Fruit fly (Drosophila melanogaster) whole organism, embryonic: ENCODE data around the gene RhoGAP93B.

Experiments used
- Atf6 ChIP-seq: fragments of 200-800 bp; sonication (Bioruptor generic); IDR thresholded peaks from 2 replicates; pipeline ENCODE4 v1.3.6; 2022; ENCODE audit warnings: missing biosample characterization, missing genetic modification characterization
- BEAF-32 ChIP-seq: fragments of 200-800 bp; sonication (Bioruptor generic); optimal IDR thresholded peaks from 3 replicates; lab custom pipeline; 2017; ENCODE audit warnings: missing biosample characterization, missing genetic modification characterization, mild to moderate bottlenecking, moderate library complexity, missing genetic modification reagents
- Blimp-1 ChIP-seq: fragments of 200-800 bp; sonication (Bioruptor generic); optimal IDR thresholded peaks from 3 replicates; lab custom pipeline; 2018; ENCODE audit warnings: missing biosample characterization, missing genetic modification characterization, mild to moderate bottlenecking, moderate library complexity, missing genetic modification reagents
- CG13775 ChIP-seq: fragments of 200-800 bp; sonication (Bioruptor generic); optimal IDR thresholded peaks from 3 replicates; lab custom pipeline; 2017; ENCODE audit warnings: missing biosample characterization, mild to moderate bottlenecking, missing genetic modification characterization
- CG15514 ChIP-seq: fragments of 200-800 bp; sonication (Bioruptor generic); optimal IDR thresholded peaks from 3 replicates; lab custom pipeline; 2017; ENCODE audit warnings: missing biosample characterization, missing genetic modification characterization, mild to moderate bottlenecking, moderate library complexity, missing genetic modification reagents
- CG16813 ChIP-seq: fragments of 200-800 bp; sonication (Bioruptor generic); IDR thresholded peaks from 3 replicates; pipeline ENCODE4 v1.3.6; 2022; ENCODE audit warnings: missing biosample characterization, missing genetic modification characterization; ENCODE audit not compliant: partially characterized antibody
- CG17186 ChIP-seq: fragments of 200-800 bp; sonication (Bioruptor generic); optimal IDR thresholded peaks from 3 replicates; lab custom pipeline; 2017; ENCODE audit warnings: missing biosample characterization, missing genetic modification reagents, missing genetic modification characterization
- CG17802 ChIP-seq: fragments of 200-800 bp; sonication (Bioruptor generic); optimal IDR thresholded peaks from 2 replicates; lab custom pipeline; 2018; ENCODE audit warnings: missing biosample characterization, mild to moderate bottlenecking, missing genetic modification characterization, moderate library complexity
- CG17829 ChIP-seq: fragments of 200-800 bp; optimal IDR thresholded peaks from 2 replicates; lab custom pipeline; 2019; ENCODE audit warnings: missing biosample characterization, mild to moderate bottlenecking, missing genetic modification characterization, moderate library complexity
- CG2678 ChIP-seq: fragments of 200-800 bp; sonication (Bioruptor generic); optimal IDR thresholded peaks from 3 replicates; lab custom pipeline; 2019; ENCODE audit warnings: missing biosample characterization, mild to moderate bottlenecking, missing genetic modification characterization, moderate library complexity
- CG2712 ChIP-seq: fragments of 200-800 bp; optimal IDR thresholded peaks from 3 replicates; lab custom pipeline; 2019; ENCODE audit warnings: missing biosample characterization, mild to moderate bottlenecking, missing genetic modification characterization, moderate library complexity
- CG30020 ChIP-seq: fragments of 200-800 bp; optimal IDR thresholded peaks from 2 replicates; lab custom pipeline; 2019; ENCODE audit warnings: missing biosample characterization, mild to moderate bottlenecking, missing genetic modification characterization, moderate library complexity
- CG34224 ChIP-seq: fragments of 200-800 bp; sonication (Bioruptor generic); IDR thresholded peaks from 3 replicates; pipeline ENCODE4 v1.3.6; 2022; ENCODE audit warnings: missing biosample characterization, missing genetic modification characterization; ENCODE audit not compliant: partially characterized antibody
- CG3847 ChIP-seq: fragments of 200-800 bp; sonication (Bioruptor generic); IDR thresholded peaks from 2 replicates; pipeline ENCODE4 v1.3.6; 2022; ENCODE audit warnings: missing biosample characterization, missing genetic modification characterization
- CG3995 ChIP-seq: fragments of 200-800 bp; sonication (Bioruptor generic); optimal IDR thresholded peaks from 3 replicates; lab custom pipeline; 2016; ENCODE audit warnings: missing biosample characterization, missing genetic modification characterization
- CG6791 ChIP-seq: fragments of 200-800 bp; sonication (Bioruptor generic); IDR thresholded peaks from 3 replicates; pipeline ENCODE4 v1.3.6; 2022; ENCODE audit warnings: missing biosample characterization, missing genetic modification characterization; ENCODE audit not compliant: partially characterized antibody
- CG9215 ChIP-seq: fragments of 200-800 bp; sonication (Bioruptor generic); IDR thresholded peaks from 2 replicates; pipeline ENCODE4 v1.3.6; 2022; ENCODE audit warnings: missing biosample characterization, missing genetic modification characterization
- CG9797 ChIP-seq: fragments of 200-800 bp; sonication (Bioruptor generic); optimal IDR thresholded peaks from 3 replicates; lab custom pipeline; 2018; ENCODE audit warnings: missing biosample characterization, mild to moderate bottlenecking, missing genetic modification characterization
- CTCF ChIP-seq: fragments of 200-800 bp; sonication (Bioruptor generic); optimal IDR thresholded peaks from 2 replicates; lab custom pipeline; 2017; ENCODE audit warnings: missing biosample characterization, mild to moderate bottlenecking, missing genetic modification characterization, moderate library complexity
- CoRest ChIP-seq: fragments of 200-800 bp; sonication (Bioruptor generic); optimal IDR thresholded peaks from 3 replicates; lab custom pipeline; 2018; ENCODE audit warnings: missing biosample characterization, mild to moderate bottlenecking, missing genetic modification characterization, moderate library complexity
- Dbx ChIP-seq: fragments of 200-800 bp; sonication (Bioruptor generic); IDR thresholded peaks from 3 replicates; pipeline ENCODE4 v1.3.6; 2022; ENCODE audit warnings: missing biosample characterization, missing genetic modification characterization
- Doc2 ChIP-seq: fragments of 200-800 bp; sonication (Bioruptor generic); IDR thresholded peaks from 2 replicates; pipeline ENCODE4 v1.3.6; 2022; ENCODE audit warnings: missing biosample characterization, missing genetic modification characterization
- Doc3 ChIP-seq: fragments of 200-800 bp; sonication (Bioruptor generic); IDR thresholded peaks from 3 replicates; pipeline ENCODE4 v1.3.6; 2022; ENCODE audit warnings: missing biosample characterization, missing genetic modification characterization; ENCODE audit not compliant: partially characterized antibody
- Dref ChIP-seq: fragments of 200-800 bp; sonication (Bioruptor generic); IDR thresholded peaks from 2 replicates; pipeline ENCODE4 v1.3.6; 2022; ENCODE audit warnings: missing biosample characterization, missing genetic modification characterization
- H15 ChIP-seq: fragments of 200-800 bp; sonication (Bioruptor generic); IDR thresholded peaks from 3 replicates; pipeline ENCODE4 v1.3.6; 2022; ENCODE audit warnings: missing biosample characterization, missing genetic modification characterization
- HmgZ ChIP-seq: fragments of 200-800 bp; sonication (Bioruptor generic); optimal IDR thresholded peaks from 2 replicates; lab custom pipeline; 2018; ENCODE audit warnings: missing biosample characterization, mild to moderate bottlenecking, missing genetic modification characterization
- Lhr ChIP-seq: fragments of 200-800 bp; sonication (Bioruptor generic); optimal IDR thresholded peaks from 3 replicates; lab custom pipeline; 2017; ENCODE audit warnings: mild to moderate bottlenecking, missing biosample characterization, missing genetic modification reagents, missing genetic modification characterization
- MBD-R2 ChIP-seq: fragments of 200-800 bp; sonication (Bioruptor generic); IDR thresholded peaks from 2 replicates; pipeline ENCODE4 v1.3.6; 2022; ENCODE audit warnings: missing biosample characterization, missing genetic modification characterization
- MESR4 ChIP-seq: fragments of 200-800 bp; sonication (Bioruptor generic); optimal IDR thresholded peaks from 2 replicates; lab custom pipeline; 2018; ENCODE audit warnings: missing biosample characterization, mild to moderate bottlenecking, missing genetic modification characterization, moderate library complexity
- Max ChIP-seq: fragments of 200-800 bp; sonication (Bioruptor generic); optimal IDR thresholded peaks from 2 replicates; lab custom pipeline; 2016; ENCODE audit warnings: missing biosample characterization, mild to moderate bottlenecking, missing genetic modification characterization
- NC2β ChIP-seq: fragments of 200-800 bp; sonication (Bioruptor generic); optimal IDR thresholded peaks from 2 replicates; lab custom pipeline; 2016; ENCODE audit warnings: missing biosample characterization, missing genetic modification characterization
- Opbp ChIP-seq: fragments of 200-800 bp; sonication (Bioruptor generic); IDR thresholded peaks from 3 replicates; pipeline ENCODE4 v1.3.6; 2022; ENCODE audit warnings: missing biosample characterization, missing genetic modification characterization; ENCODE audit not compliant: partially characterized antibody
- Scr ChIP-seq: fragments of 200-800 bp; sonication (Bioruptor generic); IDR thresholded peaks from 2 replicates; pipeline ENCODE4 v1.3.6; 2022; ENCODE audit warnings: missing biosample characterization, missing genetic modification characterization; ENCODE audit not compliant: partially characterized antibody
- Sry-δ ChIP-seq: fragments of 200-800 bp; sonication (Bioruptor generic); optimal IDR thresholded peaks from 2 replicates; lab custom pipeline; 2016; ENCODE audit warnings: missing biosample characterization, missing genetic modification characterization
- YL-1 ChIP-seq: fragments of 200-800 bp; sonication (Bioruptor generic); optimal IDR thresholded peaks from 3 replicates; lab custom pipeline; 2017; ENCODE audit warnings: missing biosample characterization, mild to moderate bottlenecking, missing genetic modification characterization
- amos ChIP-seq: fragments of 200-800 bp; sonication (Bioruptor generic); IDR thresholded peaks from 2 replicates; pipeline ENCODE4 v1.3.6; 2022; ENCODE audit warnings: missing biosample characterization, missing genetic modification characterization; ENCODE audit not compliant: partially characterized antibody
- ase ChIP-seq: fragments of 200-800 bp; sonication (Bioruptor generic); IDR thresholded peaks from 3 replicates; pipeline ENCODE4 v1.3.6; 2022; ENCODE audit warnings: missing biosample characterization, missing genetic modification characterization
- bigmax ChIP-seq: fragments of 200-800 bp; sonication (Bioruptor generic); optimal IDR thresholded peaks from 2 replicates; lab custom pipeline; 2018; ENCODE audit warnings: missing biosample characterization, mild to moderate bottlenecking, missing genetic modification characterization
- cwo ChIP-seq: fragments of 200-800 bp; sonication (Bioruptor generic); optimal IDR thresholded peaks from 3 replicates; lab custom pipeline; 2017; ENCODE audit warnings: missing biosample characterization, missing genetic modification characterization, mild to moderate bottlenecking, moderate library complexity, missing genetic modification reagents
- eve ChIP-seq, 2 experiments: fragments of >200 bp; optimal IDR thresholded peaks; 2 replicates each; lab custom pipeline; 2017; ENCODE audit warnings: missing biosample characterization in 2 of 2, missing genetic modification characterization in 2 of 2
- fd3F ChIP-seq: fragments of 200-800 bp; sonication (Bioruptor generic); optimal IDR thresholded peaks from 2 replicates; lab custom pipeline; 2018; ENCODE audit warnings: missing biosample characterization, mild to moderate bottlenecking, missing genetic modification characterization, moderate library complexity
- gfzf ChIP-seq: fragments of 200-800 bp; sonication (Bioruptor generic); optimal IDR thresholded peaks from 2 replicates; lab custom pipeline; 2016; ENCODE audit warnings: missing biosample characterization, mild to moderate bottlenecking, missing genetic modification characterization, moderate library complexity
- jigr1 ChIP-seq: fragments of 200-800 bp; sonication (Bioruptor generic); IDR thresholded peaks from 3 replicates; pipeline ENCODE4 v1.3.6; 2022; ENCODE audit warnings: missing biosample characterization, missing genetic modification characterization
- knrl ChIP-seq: fragments of 200-800 bp; sonication (Bioruptor generic); IDR thresholded peaks from 3 replicates; pipeline ENCODE4 v1.3.6; 2022; ENCODE audit warnings: missing biosample characterization, missing genetic modification characterization; ENCODE audit not compliant: partially characterized antibody
- phol ChIP-seq: fragments of 200-800 bp; sonication (Bioruptor generic); optimal IDR thresholded peaks from 3 replicates; lab custom pipeline; 2018; ENCODE audit warnings: missing biosample characterization, mild to moderate bottlenecking, missing genetic modification characterization, moderate library complexity
- pzg ChIP-seq: fragments of 200-800 bp; sonication (Bioruptor generic); optimal IDR thresholded peaks from 3 replicates; lab custom pipeline; 2018; ENCODE audit warnings: missing biosample characterization, mild to moderate bottlenecking, missing genetic modification characterization, moderate library complexity
- sens ChIP-seq: fragments of 200-800 bp; sonication (Bioruptor generic); peaks from one replicate; lab custom pipeline; 2016; ENCODE audit warnings: missing biosample characterization, missing genetic modification characterization
- sob ChIP-seq: fragments of 200-800 bp; sonication (Bioruptor generic); IDR thresholded peaks from 2 replicates; pipeline ENCODE4 v1.3.6; 2022; ENCODE audit warnings: missing biosample characterization, missing genetic modification characterization
- stwl ChIP-seq: fragments of 200-800 bp; sonication (Bioruptor generic); optimal IDR thresholded peaks from 3 replicates; lab custom pipeline; 2018; ENCODE audit warnings: missing biosample characterization, mild to moderate bottlenecking, missing genetic modification characterization, moderate library complexity
- yki ChIP-seq: fragments of >200 bp; optimal IDR thresholded peaks from 3 replicates; lab custom pipeline; 2018

RhoGAP93B gene

DNA sequence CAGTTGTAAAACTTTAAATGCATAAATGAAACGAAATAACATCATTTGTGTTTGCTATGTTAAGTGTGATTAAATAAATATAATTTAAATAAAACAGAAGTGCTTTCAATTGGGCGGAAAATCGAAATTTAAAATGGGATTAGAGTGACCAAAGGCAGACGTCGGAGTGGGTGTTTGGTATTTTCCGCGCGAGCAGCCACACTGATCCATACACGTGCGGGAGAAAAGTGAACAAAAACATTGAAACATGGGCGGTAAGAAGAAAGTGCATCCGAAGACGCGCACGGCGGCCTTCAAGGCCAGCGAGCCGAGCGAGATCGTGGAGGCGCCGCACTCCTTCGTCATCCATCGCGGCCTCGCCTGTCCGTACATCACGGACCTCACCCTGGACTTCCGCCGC lies 18.4 kb upstream of the RhoGAP93B start, which contains the start of gene ppan (continued):
- TF ChIP-seq MBD-R2 (GFP tag; lab: Robert Waterston, UW) (peak; percentile 82), cwo (peak; percentile 97), Max (peak; percentile 91), CG15514 (GFP tag; lab: Kevin White, UChicago) (peak; percentile 66), Atf6 (GFP tag; lab: Robert Waterston, UW) (no peak), CTCF (GFP tag; lab: Kevin White, UChicago) (peak; percentile 41), HmgZ (tag; lab: Kevin White, UChicago) (peak; percentile 23), CG9797 (GFP tag; lab: Kevin White, UChicago) (peak; percentile 87), CG13775 (no peak), stwl (tag; lab: Kevin White, UChicago) (peak; percentile 75), Doc2 (GFP tag; lab: Robert Waterston, UW) (no peak), Scr (GFP tag; lab: Robert Waterston, UW) (peak; percentile 33), H15 (GFP tag; lab: Robert Waterston, UW) (no peak), CG17802 (no peak), fd3F (GFP tag; lab: Kevin White, UChicago) (no peak), sens (peak; percentile 3), ase (no peak), Doc3 (GFP tag; lab: Robert Waterston, UW) (peak; percentile 41; the same call in 1 of the 3 replicates), sob (GFP tag; lab: Robert Waterston, UW) (no peak), NC2β (GFP tag; lab: Kevin White, UChicago) (peak; percentile 2), MESR4 (GFP tag; lab: Kevin White, UChicago) (peak; percentile 64), CG2678 (no peak), BEAF-32 (peak; percentile 39), Dbx (0 out of 3 replicates have a peak, but pooled peaks have one; percentile 10), Blimp-1 (GFP tag; lab: Kevin White, UChicago) (no peak), knrl (GFP tag; lab: Robert Waterston, UW) (peak; percentile 44; the same call in 1 of the 3 replicates), CG17186 (GFP tag; lab: Kevin White, UChicago) (peak; percentile 46), Sry-δ (GFP tag; lab: Kevin White, UChicago) (peak; percentile 20), Dref (GFP tag; lab: Robert Waterston, UW) (peak; percentile 44), CG3995 (GFP tag; lab: Kevin White, UChicago) (no peak), CG6791 (GFP tag; lab: Robert Waterston, UW) (peak; percentile 50; the same call in 1 of the 3 replicates), CG30020 (tag; lab: Kevin White, UChicago) (peak; percentile 10), CG16813 (GFP tag; lab: Robert Waterston, UW) (peak; percentile 15; the same call in 1 of the 3 replicates), amos (peak; percentile 36; the same call in 1 of the 2 replicates), yki (lab: Kevin White, UChicago) (no peak), CoRest (tag; lab: Kevin White, UChicago) (no peak), CG2712 (tag; lab: Kevin White, UChicago) (peak; percentile 8), Opbp (GFP tag; lab: Robert Waterston, UW) (peak; percentile 17; the same call in 1 of the 3 replicates), eve (GFP tag; optimal IDR thresholded peaks at IDR 0.05; lab: Kevin White, UChicago) (no peak), YL-1 (GFP tag; lab: Kevin White, UChicago) (peak; percentile 84), CG34224 (GFP tag; lab: Robert Waterston, UW) (peak; percentile 25; the same call in 1 of the 3 replicates), phol (tag; lab: Kevin White, UChicago) (peak; percentile 28), Lhr (GFP tag; lab: Kevin White, UChicago) (no peak), CG17829 (tag; lab: Kevin White, UChicago) (peak; percentile 11), CG3847 (GFP tag; lab: Robert Waterston, UW) (peak; percentile 53; the same call in 1 of the 2 replicates), jigr1 (GFP tag; lab: Robert Waterston, UW) (no peak), CG9215 (GFP tag; lab: Robert Waterston, UW) (no peak), pzg (GFP tag; lab: Kevin White, UChicago) (peak; percentile 78), bigmax (GFP tag; lab: Kevin White, UChicago) (no peak), gfzf (GFP tag; lab: Kevin White, UChicago) (peak; percentile 85)
